In the genomic region with DNA sequence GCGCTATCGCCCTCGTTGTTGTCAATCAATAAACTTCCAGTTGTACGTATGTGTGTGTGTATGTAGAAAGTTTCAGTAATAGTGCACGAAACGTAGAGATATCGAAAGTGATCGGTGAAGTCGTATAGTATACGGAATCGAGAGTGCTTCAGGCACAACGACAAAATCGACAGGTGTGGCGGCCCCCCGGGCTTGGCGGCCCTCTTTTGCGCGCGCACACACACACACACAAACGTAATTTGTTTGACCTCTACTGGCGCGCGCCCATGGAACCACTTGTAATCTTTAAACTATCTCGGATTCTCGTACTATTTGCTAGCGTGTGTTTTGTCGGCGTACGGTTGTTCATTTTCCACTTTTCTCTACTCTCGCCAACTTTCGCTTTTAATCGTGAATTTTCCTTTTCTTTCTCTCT, we compare ENCODE assay signal across 6 worm cellular contexts.
TF ChIP-seq lines count a peak whose summit lies in the region.

No protein-coding gene starts in this region.

TF ChIP-seq in whole organism, L1 larva, 84 proteins besides CTCF, POLR2A, EP300 and RAD21 (continued from another document and continues in another):
- no peak for TF ChIP-seq hpl-2 (GFP tag; optimal IDR thresholded peaks at IDR 0.05; lab: Kevin White, UChicago)
- TF ChIP-seq lin-39 (tag; optimal IDR thresholded peaks at IDR 0.05; lab: Kevin White, UChicago): no peak
- TF ChIP-seq hlh-17 (GFP tag; optimal IDR thresholded peaks at IDR 0.05; lab: Kevin White, UChicago; ENCODE audit: borderline replicate concordance): no peak
- TF ChIP-seq nhr-76 (tag; optimal IDR thresholded peaks at IDR 0.05; lab: Kevin White, UChicago): no peak
- no peak for TF ChIP-seq hlh-4 (tag; optimal IDR thresholded peaks at IDR 0.05; lab: Kevin White, UChicago)
- no peak for TF ChIP-seq fkh-8 (tag; optimal IDR thresholded peaks at IDR 0.05; lab: Kevin White, UChicago)
- peak in 1 of 2 experiments; percentile 13 for TF ChIP-seq egl-27 (tag; optimal IDR thresholded peaks at IDR 0.05; lab: Kevin White, UChicago)
- TF ChIP-seq pax-3 (tag; optimal IDR thresholded peaks at IDR 0.05; lab: Kevin White, UChicago): no peak
- TF ChIP-seq isw-1 (GFP tag; IDR thresholded peaks at IDR 0.05; lab: Robert Waterston, UW): no peak; the same call in 1 of the 2 replicates
- peak; percentile 49 for TF ChIP-seq xbp-1 (tag; optimal IDR thresholded peaks at IDR 0.05; lab: Kevin White, UChicago)
- TF ChIP-seq ets-5 (GFP tag; IDR thresholded peaks at IDR 0.05; lab: Robert Waterston, UW): no peak
- TF ChIP-seq blmp-1 (tag; optimal IDR thresholded peaks at IDR 0.05; lab: Kevin White, UChicago): peak; percentile 97
- no peak for TF ChIP-seq lir-3 (tag; optimal IDR thresholded peaks at IDR 0.05; lab: Kevin White, UChicago; ENCODE audit: poor library complexity)
- TF ChIP-seq aha-1 (tag; optimal IDR thresholded peaks at IDR 0.05; lab: Kevin White, UChicago): no peak
- TF ChIP-seq tlp-1 (tag; optimal IDR thresholded peaks at IDR 0.05; lab: Kevin White, UChicago): no peak
- peak; percentile 73 for TF ChIP-seq swsn-7 (tag; optimal IDR thresholded peaks at IDR 0.05; lab: Kevin White, UChicago)
- TF ChIP-seq lsy-2 (tag; optimal IDR thresholded peaks at IDR 0.05; lab: Kevin White, UChicago): peak; percentile 28 to 55
- no peak for TF ChIP-seq nhr-11 (tag; optimal IDR thresholded peaks at IDR 0.05; lab: Kevin White, UChicago)
- TF ChIP-seq tbx-2 (tag; optimal IDR thresholded peaks at IDR 0.05; lab: Kevin White, UChicago): peak; percentile 76
- TF ChIP-seq C04F5.9 (tag; optimal IDR thresholded peaks at IDR 0.05; lab: Kevin White, UChicago): no peak
- peak; percentile 42 for TF ChIP-seq jun-1 (tag; optimal IDR thresholded peaks at IDR 0.05; lab: Kevin White, UChicago)

TF ChIP-seq in whole organism, L2 larva, 48 proteins besides CTCF, POLR2A, EP300 and RAD21 (continued from another document):
- TF ChIP-seq sma-9 (GFP tag; optimal IDR thresholded peaks at IDR 0.05; lab: Kevin White, UChicago): peak; percentile 84
- no peak for TF ChIP-seq sma-9 (tag; optimal IDR thresholded peaks at IDR 0.05; lab: Kevin White, UChicago)
- TF ChIP-seq ama-1 (optimal IDR thresholded peaks at IDR 0.05; lab: Kevin White, UChicago): no peak
- TF ChIP-seq blmp-1 (tag; optimal IDR thresholded peaks at IDR 0.05; lab: Kevin White, UChicago; ENCODE audit: insufficient read depth): peak; percentile 90
- peak; percentile 43 for TF ChIP-seq nhr-21 (tag; optimal IDR thresholded peaks at IDR 0.05; lab: Kevin White, UChicago)
- no peak for TF ChIP-seq Y55F3AM.14 (GFP tag; optimal IDR thresholded peaks at IDR 0.05; lab: Kevin White, UChicago)
- peak; percentile 61 for TF ChIP-seq nhr-129 (tag; optimal IDR thresholded peaks at IDR 0.05; lab: Kevin White, UChicago)
- no peak for TF ChIP-seq nhr-23 (tag; optimal IDR thresholded peaks at IDR 0.05; lab: Kevin White, UChicago)
- peak; percentile 3 for TF ChIP-seq C34F6.9 (tag; optimal IDR thresholded peaks at IDR 0.05; lab: Kevin White, UChicago)
- TF ChIP-seq fos-1 (tag; optimal IDR thresholded peaks at IDR 0.05; lab: Kevin White, UChicago): peak; percentile 8
- TF ChIP-seq lin-13 (GFP tag; optimal IDR thresholded peaks at IDR 0.05; lab: Kevin White, UChicago): no peak
- peak in 1 of 2 experiments; percentile 51 for TF ChIP-seq lsy-2 (tag; optimal IDR thresholded peaks at IDR 0.05; lab: Kevin White, UChicago)

TF ChIP-seq in whole organism, L3 larva, 47 proteins besides CTCF, POLR2A, EP300 and RAD21 (continued from another document and continues in another):
- no peak for TF ChIP-seq unc-62 (GFP tag; optimal IDR thresholded peaks at IDR 0.05; lab: Kevin White, UChicago)
- peak; percentile 67 for TF ChIP-seq hmg-11 (tag; optimal IDR thresholded peaks at IDR 0.05; lab: Kevin White, UChicago)
- no peak for TF ChIP-seq sea-2 (GFP tag; optimal IDR thresholded peaks at IDR 0.05; lab: Kevin White, UChicago)
- TF ChIP-seq jun-1 (tag; optimal IDR thresholded peaks at IDR 0.05; lab: Kevin White, UChicago): peak; percentile 40
- no peak for TF ChIP-seq snpc-4 (tag; optimal IDR thresholded peaks at IDR 0.05; lab: Kevin White, UChicago)
- no peak for TF ChIP-seq elt-1 (tag; optimal IDR thresholded peaks at IDR 0.05; lab: Kevin White, UChicago)
- TF ChIP-seq nhr-76 (tag; optimal IDR thresholded peaks at IDR 0.05; lab: Kevin White, UChicago): no peak
- no peak for TF ChIP-seq ceh-82 (tag; optimal IDR thresholded peaks at IDR 0.05; lab: Kevin White, UChicago)
- no peak for TF ChIP-seq unc-39 (tag; optimal IDR thresholded peaks at IDR 0.05; lab: Kevin White, UChicago)
- peak; percentile 68 for TF ChIP-seq nhr-43 (tag; optimal IDR thresholded peaks at IDR 0.05; lab: Kevin White, UChicago; ENCODE audit: poor library complexity, severe bottlenecking)
- TF ChIP-seq tbx-2 (tag; optimal IDR thresholded peaks at IDR 0.05; lab: Kevin White, UChicago): peak; percentile 7
- TF ChIP-seq nhr-25 (tag; optimal IDR thresholded peaks at IDR 0.05; lab: Kevin White, UChicago): peak; percentile 90
- TF ChIP-seq R02D3.7 (tag; optimal IDR thresholded peaks at IDR 0.05; lab: Kevin White, UChicago): no peak
- TF ChIP-seq pha-4 (tag; optimal IDR thresholded peaks at IDR 0.05; lab: Kevin White, UChicago): peak; percentile 50
- TF ChIP-seq egl-5 (tag; optimal IDR thresholded peaks at IDR 0.05; lab: Kevin White, UChicago): no peak
- no peak for TF ChIP-seq pqm-1 (tag; optimal IDR thresholded peaks at IDR 0.05; lab: Kevin White, UChicago)
- TF ChIP-seq nhr-77 (tag; optimal IDR thresholded peaks at IDR 0.05; lab: Kevin White, UChicago): no peak
- no peak for TF ChIP-seq zag-1 (tag; optimal IDR thresholded peaks at IDR 0.05; lab: Kevin White, UChicago)
- peak; percentile 42 for TF ChIP-seq ztf-4 (tag; optimal IDR thresholded peaks at IDR 0.05; lab: Kevin White, UChicago)
- peak; percentile 62 for TF ChIP-seq ceh-28 (tag; optimal IDR thresholded peaks at IDR 0.05; lab: Kevin White, UChicago)
- TF ChIP-seq nfya-1 (tag; optimal IDR thresholded peaks at IDR 0.05; lab: Kevin White, UChicago; ENCODE audit: insufficient read depth): peak; percentile 38
- no peak for TF ChIP-seq nhr-11 (tag; optimal IDR thresholded peaks at IDR 0.05; lab: Kevin White, UChicago)
- no peak for TF ChIP-seq nhr-67 (tag; optimal IDR thresholded peaks at IDR 0.05; lab: Kevin White, UChicago)
- TF ChIP-seq elt-3 (tag; optimal IDR thresholded peaks at IDR 0.05; lab: Kevin White, UChicago): no peak
- peak; percentile 17 for TF ChIP-seq fos-1 (tag; optimal IDR thresholded peaks at IDR 0.05; lab: Kevin White, UChicago)

TF ChIP-seq in whole organism, L4 larva, 104 proteins besides CTCF, POLR2A, EP300 and RAD21 (continued from another document and continues in another):
- TF ChIP-seq saeg-2 (GFP tag; IDR thresholded peaks at IDR 0.05; lab: Robert Waterston, UW): no peak
- no peak for TF ChIP-seq tag-97 (GFP tag; IDR thresholded peaks at IDR 0.05; lab: Robert Waterston, UW)
- no peak for TF ChIP-seq egl-43 (GFP tag; IDR thresholded peaks at IDR 0.05; lab: Robert Waterston, UW)
- peak; percentile 36 for TF ChIP-seq dmd-6 (GFP tag; IDR thresholded peaks at IDR 0.05; lab: Robert Waterston, UW)
- peak; percentile 10 for TF ChIP-seq gei-8 (GFP tag; optimal IDR thresholded peaks at IDR 0.05; lab: Kevin White, UChicago)
- no peak for TF ChIP-seq unc-62 (GFP tag; optimal IDR thresholded peaks at IDR 0.05 in 1 of 2; lab: Kevin White, UChicago)
- no peak for TF ChIP-seq unc-62 (tag; optimal IDR thresholded peaks at IDR 0.05; lab: Kevin White, UChicago)
- TF ChIP-seq hif-1 (tag; optimal IDR thresholded peaks at IDR 0.05; lab: Kevin White, UChicago): peak in 1 of 2 experiments; percentile 37
- TF ChIP-seq Y105C5A.15 (GFP tag; IDR thresholded peaks at IDR 0.05; lab: Robert Waterston, UW): no peak
- no peak for TF ChIP-seq Y75B8A.6 (GFP tag; IDR thresholded peaks at IDR 0.05; lab: Robert Waterston, UW)
- TF ChIP-seq mxl-2 (GFP tag; conservative IDR thresholded peaks at IDR 0.05; lab: Robert Waterston, UW): 0 out of 2 replicates have a peak, but pooled peaks have one; percentile 35
- TF ChIP-seq nhr-48 (tag; optimal IDR thresholded peaks at IDR 0.05; lab: Kevin White, UChicago): peak; percentile 29
- TF ChIP-seq lim-7 (GFP tag; IDR thresholded peaks at IDR 0.05; lab: Robert Waterston, UW): no peak
- no peak for TF ChIP-seq pqm-1 (tag; optimal IDR thresholded peaks at IDR 0.05; lab: Kevin White, UChicago)
- no peak for TF ChIP-seq unc-130 (GFP tag; optimal IDR thresholded peaks at IDR 0.05; lab: Kevin White, UChicago)
- no peak for TF ChIP-seq daf-19 (GFP tag; conservative IDR thresholded peaks at IDR 0.05; lab: Robert Waterston, UW)
- TF ChIP-seq lin-15B (tag; optimal IDR thresholded peaks at IDR 0.05; lab: Kevin White, UChicago): no peak
- TF ChIP-seq ceh-82 (tag; optimal IDR thresholded peaks at IDR 0.05; lab: Kevin White, UChicago): no peak
- no peak for TF ChIP-seq nhr-6 (tag; optimal IDR thresholded peaks at IDR 0.05; lab: Kevin White, UChicago)
- TF ChIP-seq lsy-2 (tag; optimal IDR thresholded peaks at IDR 0.05; lab: Kevin White, UChicago): peak in 1 of 2 experiments; percentile 10
- TF ChIP-seq hmg-1.1 (GFP tag; IDR thresholded peaks at IDR 0.05; lab: Robert Waterston, UW): 0 out of 2 replicates have a peak, but pooled peaks have one; percentile 27
- 0 out of 2 replicates have a peak, but pooled peaks have one; percentile 49 for TF ChIP-seq T26A8.4 (GFP tag; IDR thresholded peaks at IDR 0.05; lab: Robert Waterston, UW)
- no peak for TF ChIP-seq skn-1 (tag; optimal IDR thresholded peaks at IDR 0.05; lab: Kevin White, UChicago)
- TF ChIP-seq hlh-11 (tag; optimal IDR thresholded peaks at IDR 0.05; lab: Kevin White, UChicago): peak; percentile 77
- TF ChIP-seq mxl-3 (GFP tag; optimal IDR thresholded peaks at IDR 0.05; lab: Kevin White, UChicago): peak; percentile 61

TF ChIP-seq in whole organism, mixed stage, embryonic, 35 proteins besides CTCF, POLR2A, EP300 and RAD21 (continued from another document):
- TF ChIP-seq ham-2 (GFP tag; optimal IDR thresholded peaks at IDR 0.05; lab: Kevin White, UChicago) (no peak), mls-2 (tag; optimal IDR thresholded peaks at IDR 0.05; lab: Kevin White, UChicago) (no peak)

TF ChIP-seq in whole organism, young adult, 124 proteins besides CTCF, POLR2A, EP300 and RAD21 (continued from another document):
- no peak for TF ChIP-seq snpc-1.3 (tag; optimal IDR thresholded peaks at IDR 0.05; lab: Kevin White, UChicago; ENCODE audit: insufficient read depth)
- peak; percentile 49; the same call in 1 of the 2 replicates for TF ChIP-seq lin-26 (GFP tag; IDR thresholded peaks at IDR 0.05; lab: Robert Waterston, UW)
- TF ChIP-seq lsl-1 (GFP tag; optimal IDR thresholded peaks at IDR 0.05; lab: Kevin White, UChicago): no peak
- peak; percentile 69 for TF ChIP-seq ceh-27 (GFP tag; optimal IDR thresholded peaks at IDR 0.05; lab: Kevin White, UChicago)
- no peak for TF ChIP-seq lsy-27 (tag; optimal IDR thresholded peaks at IDR 0.05; lab: Kevin White, UChicago; ENCODE audit: borderline replicate concordance, insufficient read depth)
- TF ChIP-seq cebp-1 (GFP tag; IDR thresholded peaks at IDR 0.05; lab: Robert Waterston, UW): no peak
- no peak for TF ChIP-seq cebp-1 (tag; optimal IDR thresholded peaks at IDR 0.05; lab: Kevin White, UChicago)
- TF ChIP-seq lir-1 (GFP tag; conservative IDR thresholded peaks at IDR 0.05; lab: Robert Waterston, UW): no peak
- no peak for TF ChIP-seq attf-6 (GFP tag; IDR thresholded peaks at IDR 0.05; lab: Robert Waterston, UW)
- no peak for TF ChIP-seq zfh-2 (GFP tag; conservative IDR thresholded peaks at IDR 0.05; lab: Robert Waterston, UW)
- TF ChIP-seq egl-18 (GFP tag; IDR thresholded peaks at IDR 0.05; lab: Robert Waterston, UW): no peak
- no peak for TF ChIP-seq mes-4 (tag; optimal IDR thresholded peaks at IDR 0.05; lab: Kevin White, UChicago)
- TF ChIP-seq hlh-12 (tag; optimal IDR thresholded peaks at IDR 0.05; lab: Kevin White, UChicago): no peak
- TF ChIP-seq nfya-1 (tag; optimal IDR thresholded peaks at IDR 0.05; lab: Kevin White, UChicago; ENCODE audit: borderline replicate concordance, insufficient read depth): no peak
- no peak for TF ChIP-seq snpc-1.1 (tag; optimal IDR thresholded peaks at IDR 0.05; lab: Kevin White, UChicago; ENCODE audit: insufficient read depth)
- no peak for TF ChIP-seq Y56A3A.18 (GFP tag; IDR thresholded peaks at IDR 0.05; lab: Robert Waterston, UW)
- TF ChIP-seq ztf-6 (GFP tag; IDR thresholded peaks at IDR 0.05; lab: Robert Waterston, UW): no peak
- TF ChIP-seq chd-7 (tag; optimal IDR thresholded peaks at IDR 0.05; lab: Kevin White, UChicago): no peak
- TF ChIP-seq madf-10 (tag; optimal IDR thresholded peaks at IDR 0.05; lab: Kevin White, UChicago): no peak
- no peak for TF ChIP-seq F33H1.4 (GFP tag; IDR thresholded peaks at IDR 0.05; lab: Robert Waterston, UW)
- TF ChIP-seq rcor-1 (GFP tag; IDR thresholded peaks at IDR 0.05; lab: Robert Waterston, UW): no peak
- TF ChIP-seq hmg-1.2 (GFP tag; IDR thresholded peaks at IDR 0.05; lab: Robert Waterston, UW): peak; percentile 40; the same call in 1 of the 2 replicates
- no peak for TF ChIP-seq ekl-4 (GFP tag; IDR thresholded peaks at IDR 0.05; lab: Robert Waterston, UW)
- TF ChIP-seq ztf-26 (tag; optimal IDR thresholded peaks at IDR 0.05; lab: Kevin White, UChicago): peak; percentile 17
- TF ChIP-seq egrh-3 (GFP tag; IDR thresholded peaks at IDR 0.05; lab: Robert Waterston, UW): no peak
- TF ChIP-seq unc-130 (GFP tag; optimal IDR thresholded peaks at IDR 0.05; lab: Kevin White, UChicago): no peak
- no peak for TF ChIP-seq B0019.2 (GFP tag; conservative IDR thresholded peaks at IDR 0.05; lab: Robert Waterston, UW)
- TF ChIP-seq nhr-120 (GFP tag; IDR thresholded peaks at IDR 0.05; lab: Robert Waterston, UW): no peak
- no peak for TF ChIP-seq ceh-79 (tag; optimal IDR thresholded peaks at IDR 0.05; lab: Kevin White, UChicago)
- TF ChIP-seq fkh-3 (tag; optimal IDR thresholded peaks at IDR 0.05; lab: Kevin White, UChicago): no peak
- TF ChIP-seq egl-44 (GFP tag; IDR thresholded peaks at IDR 0.05; lab: Robert Waterston, UW): no peak
- peak; percentile 14 for TF ChIP-seq K12H6.12 (tag; optimal IDR thresholded peaks at IDR 0.05; lab: Kevin White, UChicago)
- TF ChIP-seq madf-6 (GFP tag; IDR thresholded peaks at IDR 0.05; lab: Robert Waterston, UW): no peak
- no peak for TF ChIP-seq F23B12.7 (tag; optimal IDR thresholded peaks at IDR 0.05; lab: Kevin White, UChicago; ENCODE audit: insufficient read depth)
- TF ChIP-seq T07F8.4 (tag; optimal IDR thresholded peaks at IDR 0.05; lab: Kevin White, UChicago): no peak
- no peak for TF ChIP-seq bed-2 (GFP tag; IDR thresholded peaks at IDR 0.05; lab: Robert Waterston, UW)
- TF ChIP-seq F49E8.2 (tag; optimal IDR thresholded peaks at IDR 0.05; lab: Kevin White, UChicago; ENCODE audit: insufficient read depth): no peak
- no peak for TF ChIP-seq Y95B8A.8 (GFP tag; IDR thresholded peaks at IDR 0.05; lab: Robert Waterston, UW)
- TF ChIP-seq hmg-20 (GFP tag; IDR thresholded peaks at IDR 0.05; lab: Robert Waterston, UW): no peak
- TF ChIP-seq attf-5 (GFP tag; optimal IDR thresholded peaks at IDR 0.05; lab: Kevin White, UChicago): no peak
- no peak for TF ChIP-seq gei-17 (GFP tag; optimal IDR thresholded peaks at IDR 0.05; lab: Kevin White, UChicago)
- no peak for TF ChIP-seq F57A8.1 (GFP tag; optimal IDR thresholded peaks at IDR 0.05; lab: Kevin White, UChicago)
- no peak for TF ChIP-seq F57C9.4 (tag; optimal IDR thresholded peaks at IDR 0.05; lab: Kevin White, UChicago)
- TF ChIP-seq D2030.7 (GFP tag; IDR thresholded peaks at IDR 0.05; lab: Robert Waterston, UW): no peak
- TF ChIP-seq lin-40 (tag; optimal IDR thresholded peaks at IDR 0.05; lab: Kevin White, UChicago): peak; percentile 40
- no peak for TF ChIP-seq ceh-58 (GFP tag; IDR thresholded peaks at IDR 0.05; lab: Robert Waterston, UW)
- no peak for TF ChIP-seq F55B11.4 (tag; optimal IDR thresholded peaks at IDR 0.05; lab: Kevin White, UChicago; ENCODE audit: borderline replicate concordance, insufficient read depth)
- no peak for TF ChIP-seq let-526 (GFP tag; IDR thresholded peaks at IDR 0.05; lab: Robert Waterston, UW)
